Fruit fly (Drosophila melanogaster) whole organism, prepupa: Measurements from ENCODE around the gene CG5902.
A peak's percentile ranks its signal among the peaks of the same experiment; 100 is the strongest.

Source experiments
- CG10631 ChIP-seq: fragments of 200-800 bp; sonication (Bioruptor generic); optimal IDR thresholded peaks from 2 replicates; lab custom pipeline; 2016; ENCODE audit warnings: missing biosample characterization, missing genetic modification characterization
- CG10669 ChIP-seq: fragments of 200-800 bp; sonication (Bioruptor generic); optimal IDR thresholded peaks from 3 replicates; lab custom pipeline; 2018; ENCODE audit warnings: missing biosample characterization, mild to moderate bottlenecking, missing genetic modification characterization, moderate library complexity
- CG11294 ChIP-seq: fragments of 200-800 bp; sonication (Bioruptor generic); IDR thresholded peaks from 2 replicates; pipeline ENCODE4 v1.3.6; 2022; ENCODE audit warnings: missing biosample characterization, missing genetic modification characterization
- CG11762 ChIP-seq: fragments of 200-800 bp; sonication (Bioruptor generic); optimal IDR thresholded peaks from 3 replicates; lab custom pipeline; 2016; ENCODE audit warnings: missing biosample characterization, missing genetic modification characterization; ENCODE audit not compliant: insufficient read depth
- CG11902 ChIP-seq: fragments of 200-800 bp; sonication (Bioruptor generic); optimal IDR thresholded peaks from 3 replicates; lab custom pipeline; 2016; ENCODE audit warnings: missing biosample characterization, missing genetic modification characterization
- CG15336 ChIP-seq: fragments of 200-800 bp; sonication (Bioruptor generic); IDR thresholded peaks from 2 replicates; pipeline ENCODE4 v1.3.6; 2022; ENCODE audit warnings: missing biosample characterization, missing genetic modification characterization
- CG1621 ChIP-seq: fragments of 200-800 bp; sonication (Bioruptor generic); optimal IDR thresholded peaks from 3 replicates; lab custom pipeline; 2018; ENCODE audit warnings: missing biosample characterization, mild to moderate bottlenecking, missing genetic modification characterization
- CG16779 ChIP-seq: fragments of 200-800 bp; sonication (Bioruptor generic); optimal IDR thresholded peaks from 3 replicates; lab custom pipeline; 2017; ENCODE audit warnings: missing biosample characterization, mild to moderate bottlenecking, missing genetic modification characterization
- CG3032 ChIP-seq: fragments of 200-800 bp; optimal IDR thresholded peaks from 2 replicates; lab custom pipeline; 2019; ENCODE audit warnings: missing biosample characterization, mild to moderate bottlenecking, missing genetic modification characterization, moderate library complexity
- CG31627 ChIP-seq: fragments of 200-800 bp; sonication (Bioruptor generic); optimal IDR thresholded peaks from 3 replicates; lab custom pipeline; 2016; ENCODE audit warnings: missing biosample characterization, missing genetic modification characterization
- CG32006 ChIP-seq: fragments of 200-800 bp; sonication (Bioruptor generic); optimal IDR thresholded peaks from 3 replicates; lab custom pipeline; 2017; ENCODE audit warnings: missing biosample characterization, mild to moderate bottlenecking, missing genetic modification characterization
- CG3919 ChIP-seq: fragments of 200-800 bp; sonication (Bioruptor generic); optimal IDR thresholded peaks from 3 replicates; lab custom pipeline; 2016; ENCODE audit warnings: missing biosample characterization, missing genetic modification characterization
- CG4318 ChIP-seq: fragments of 200-800 bp; sonication (Bioruptor generic); optimal IDR thresholded peaks from 3 replicates; lab custom pipeline; 2017; ENCODE audit warnings: missing biosample characterization, mild to moderate bottlenecking, missing genetic modification characterization
- CG6163 ChIP-seq: fragments of 200-800 bp; sonication (Bioruptor generic); IDR thresholded peaks from 3 replicates; pipeline ENCODE4 v1.3.6; 2022; ENCODE audit warnings: missing biosample characterization, missing genetic modification characterization
- CG6276 ChIP-seq: fragments of 200-800 bp; sonication (Bioruptor generic); optimal IDR thresholded peaks from 2 replicates; lab custom pipeline; 2017; ENCODE audit warnings: missing biosample characterization, mild to moderate bottlenecking, missing genetic modification characterization
- CG6792 ChIP-seq: fragments of 200-800 bp; sonication (Bioruptor generic); optimal IDR thresholded peaks from 3 replicates; lab custom pipeline; 2016; ENCODE audit warnings: missing biosample characterization, missing genetic modification characterization
- CG6808 ChIP-seq: fragments of 200-800 bp; sonication (Bioruptor generic); optimal IDR thresholded peaks from 3 replicates; lab custom pipeline; 2017; ENCODE audit warnings: missing biosample characterization, missing genetic modification characterization, mild to moderate bottlenecking, moderate library complexity, missing genetic modification reagents
- CG7368 ChIP-seq: fragments of 200-800 bp; sonication (Bioruptor generic); optimal IDR thresholded peaks from 3 replicates; lab custom pipeline; 2016; ENCODE audit warnings: missing biosample characterization, missing genetic modification characterization
- CG8119 ChIP-seq: fragments of 200-800 bp; sonication (Bioruptor generic); IDR thresholded peaks from 3 replicates; pipeline ENCODE4 v1.3.6; 2022; ENCODE audit warnings: missing biosample characterization, missing genetic modification characterization
- CG8319 ChIP-seq: fragments of 200-800 bp; sonication (Bioruptor generic); optimal IDR thresholded peaks from 3 replicates; lab custom pipeline; 2016; ENCODE audit warnings: missing biosample characterization, missing genetic modification characterization
- CG8632 ChIP-seq: fragments of 200-800 bp; sonication (Bioruptor generic); optimal IDR thresholded peaks from 3 replicates; lab custom pipeline; 2016; ENCODE audit warnings: missing biosample characterization, missing genetic modification characterization
- CG9139 ChIP-seq: fragments of 200-800 bp; sonication (Bioruptor generic); optimal IDR thresholded peaks from 3 replicates; lab custom pipeline; 2017; ENCODE audit warnings: missing biosample characterization, mild to moderate bottlenecking, missing genetic modification characterization
- Eip75B ChIP-seq: fragments of 200-800 bp; sonication (Bioruptor generic); optimal IDR thresholded peaks from 3 replicates; lab custom pipeline; 2016; ENCODE audit warnings: missing biosample characterization, missing genetic modification characterization
- Eip78C ChIP-seq: fragments of 200-800 bp; sonication (Bioruptor generic); peaks from one replicate; lab custom pipeline; 2016; ENCODE audit warnings: missing biosample characterization, missing genetic modification characterization
- Eip93F ChIP-seq: fragments of 200-800 bp; sonication (Bioruptor generic); optimal IDR thresholded peaks from 2 replicates; lab custom pipeline; 2016; ENCODE audit warnings: missing biosample characterization, mild to moderate bottlenecking, missing genetic modification characterization
- Ets96B ChIP-seq: fragments of 200-800 bp; optimal IDR thresholded peaks from 2 replicates; lab custom pipeline; 2019; ENCODE audit warnings: missing biosample characterization, mild to moderate bottlenecking, missing genetic modification characterization, moderate library complexity
- Gug ChIP-seq: fragments of 200-800 bp; sonication (Bioruptor generic); IDR thresholded peaks from 2 replicates; pipeline ENCODE4 v1.3.6; 2022; ENCODE audit warnings: missing biosample characterization, missing genetic modification characterization
- Hr38 ChIP-seq: sonication (Bioruptor generic); optimal IDR thresholded peaks from 2 replicates; lab custom pipeline; 2016; ENCODE audit warnings: missing biosample characterization, missing genetic modification characterization
- Hr39 ChIP-seq: fragments of 200-800 bp; sonication (Bioruptor generic); optimal IDR thresholded peaks from 2 replicates; lab custom pipeline; 2016; ENCODE audit warnings: missing biosample characterization, missing genetic modification characterization
- Hr4 ChIP-seq: fragments of 200-800 bp; sonication (Bioruptor generic); optimal IDR thresholded peaks from 3 replicates; lab custom pipeline; 2016; ENCODE audit warnings: missing biosample characterization, missing genetic modification characterization
- Lpt ChIP-seq: fragments of 200-800 bp; sonication (Bioruptor generic); optimal IDR thresholded peaks from 3 replicates; lab custom pipeline; 2016; ENCODE audit warnings: missing biosample characterization, missing genetic modification characterization
- Met ChIP-seq: fragments of 200-800 bp; sonication (Bioruptor generic); optimal IDR thresholded peaks from 3 replicates; lab custom pipeline; 2016; ENCODE audit warnings: missing biosample characterization, missing genetic modification characterization
- OdsH ChIP-seq: fragments of 200-800 bp; sonication (Bioruptor generic); optimal IDR thresholded peaks from 3 replicates; lab custom pipeline; 2016; ENCODE audit warnings: missing biosample characterization, missing genetic modification characterization
- Smox ChIP-seq: fragments of 200-800 bp; sonication (Bioruptor generic); optimal IDR thresholded peaks from 3 replicates; lab custom pipeline; 2016; ENCODE audit warnings: missing biosample characterization, missing genetic modification characterization
- Sox14 ChIP-seq: fragments of 200-800 bp; sonication (Bioruptor generic); optimal IDR thresholded peaks from 3 replicates; lab custom pipeline; 2016; ENCODE audit warnings: missing biosample characterization, missing genetic modification characterization
- achi ChIP-seq: fragments of 200-800 bp; sonication (Bioruptor generic); optimal IDR thresholded peaks from 3 replicates; lab custom pipeline; 2016; ENCODE audit warnings: missing biosample characterization, missing genetic modification characterization
- acj6 ChIP-seq: fragments of 200-800 bp; sonication (Bioruptor generic); optimal IDR thresholded peaks from 3 replicates; lab custom pipeline; 2016; ENCODE audit warnings: missing biosample characterization, missing genetic modification characterization
- cyc ChIP-seq: fragments of 200-800 bp; sonication (Bioruptor generic); optimal IDR thresholded peaks from 3 replicates; lab custom pipeline; 2016; ENCODE audit warnings: missing biosample characterization, missing genetic modification characterization
- dac ChIP-seq: fragments of 200-800 bp; sonication (Bioruptor generic); optimal IDR thresholded peaks from 2 replicates; lab custom pipeline; 2017; ENCODE audit warnings: missing biosample characterization, mild to moderate bottlenecking, missing genetic modification characterization
- dsx ChIP-seq: fragments of 200-800 bp; optimal IDR thresholded peaks from 3 replicates; lab custom pipeline; 2019; ENCODE audit warnings: missing biosample characterization, mild to moderate bottlenecking, missing genetic modification characterization, moderate library complexity; ENCODE audit not compliant: poor library complexity, severe bottlenecking
- eg ChIP-seq: fragments of 200-800 bp; sonication (Bioruptor generic); IDR thresholded peaks from 3 replicates; pipeline ENCODE4 v1.3.6; 2022; ENCODE audit warnings: missing biosample characterization, missing genetic modification characterization
- esn ChIP-seq: fragments of 200-800 bp; sonication (Bioruptor generic); optimal IDR thresholded peaks from 2 replicates; lab custom pipeline; 2016; ENCODE audit warnings: missing biosample characterization, mild to moderate bottlenecking, missing genetic modification characterization, moderate library complexity
- fd85E ChIP-seq: fragments of 200-800 bp; sonication (Bioruptor generic); optimal IDR thresholded peaks from 3 replicates; lab custom pipeline; 2016; ENCODE audit warnings: missing biosample characterization, missing genetic modification characterization
- fkh ChIP-seq: fragments of 200-800 bp; sonication (Bioruptor generic); optimal IDR thresholded peaks from 3 replicates; lab custom pipeline; 2017; ENCODE audit warnings: missing biosample characterization, mild to moderate bottlenecking, missing genetic modification characterization, moderate library complexity
- lz ChIP-seq: fragments of 200-800 bp; sonication (Bioruptor generic); optimal IDR thresholded peaks from 3 replicates; lab custom pipeline; 2016; ENCODE audit warnings: missing biosample characterization, missing genetic modification characterization
- net ChIP-seq: fragments of 200-800 bp; sonication (Bioruptor generic); optimal IDR thresholded peaks from 3 replicates; lab custom pipeline; 2016; ENCODE audit warnings: missing biosample characterization, missing genetic modification characterization
- pdm3 ChIP-seq: fragments of 200-800 bp; sonication (Bioruptor generic); optimal IDR thresholded peaks from 3 replicates; lab custom pipeline; 2016; ENCODE audit warnings: missing biosample characterization, missing genetic modification characterization
- spab ChIP-seq: fragments of 200-800 bp; sonication (Bioruptor generic); optimal IDR thresholded peaks from 2 replicates; lab custom pipeline; 2017; ENCODE audit warnings: missing biosample characterization, mild to moderate bottlenecking, missing genetic modification characterization, missing genetic modification reagents
- svp ChIP-seq: fragments of 200-800 bp; sonication (Bioruptor generic); peaks from one replicate; lab custom pipeline; 2016; ENCODE audit warnings: missing biosample characterization, missing genetic modification characterization
- topi ChIP-seq: fragments of 200-800 bp; sonication (Bioruptor generic); optimal IDR thresholded peaks from 3 replicates; lab custom pipeline; 2016; ENCODE audit warnings: missing biosample characterization, missing genetic modification characterization
- vri ChIP-seq: fragments of 200-800 bp; sonication (Bioruptor generic); optimal IDR thresholded peaks from 3 replicates; lab custom pipeline; 2016; ENCODE audit warnings: missing biosample characterization, mild to moderate bottlenecking, missing genetic modification characterization

CG5902 gene

DNA sequence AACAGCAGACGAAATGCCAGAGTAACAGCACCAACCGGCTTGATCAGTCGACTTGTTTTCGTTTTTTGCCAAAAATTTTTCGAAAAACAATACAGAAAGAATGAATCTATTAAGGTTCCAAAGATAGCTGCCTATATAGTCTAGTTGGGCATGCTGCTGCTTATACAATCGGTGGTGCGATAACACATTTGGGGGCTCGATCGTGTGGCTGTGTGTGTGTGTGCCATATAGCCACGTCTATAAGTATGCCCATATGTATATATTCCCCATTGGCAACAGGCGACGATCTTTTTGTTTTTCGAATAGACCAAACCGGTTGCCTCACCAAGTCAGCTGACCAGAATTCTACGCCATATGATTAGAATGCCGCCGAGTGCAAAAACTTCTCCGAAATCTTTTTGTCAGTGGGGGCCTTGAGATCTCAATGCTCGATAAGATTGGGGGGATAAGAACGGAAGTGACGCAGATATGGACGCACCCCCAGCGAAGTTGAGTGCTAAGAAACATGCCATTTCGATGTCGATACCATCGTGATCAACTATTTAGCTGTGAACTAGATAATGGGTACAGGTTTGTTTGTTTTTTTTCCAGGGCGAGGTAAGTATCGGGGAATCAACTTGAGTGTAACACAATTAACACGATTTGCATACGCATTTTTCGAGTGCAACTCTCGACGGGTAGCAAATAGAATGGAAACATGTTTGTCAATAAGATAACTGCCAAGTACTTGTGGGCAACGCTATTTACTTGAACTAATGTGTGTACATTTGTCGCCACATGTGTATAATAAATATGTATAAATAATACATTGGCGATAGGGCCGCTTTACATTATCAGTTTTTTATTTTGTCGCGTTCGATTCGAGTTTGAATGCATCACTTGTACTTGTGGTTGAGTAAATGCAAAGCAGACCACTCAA is 46.3 kb upstream of the CG5902 start:
- no peak for TF ChIP-seq topi
- no peak for TF ChIP-seq Hr39 (GFP tag; lab: Kevin White, UChicago)
- TF ChIP-seq Eip78C (GFP tag; lab: Kevin White, UChicago), result peak; percentile 61
- 0 out of 3 replicates have a peak, but pooled peaks have one; percentile 7 for TF ChIP-seq CG6163 (GFP tag; lab: Robert Waterston, UW)
- TF ChIP-seq CG11294, result no peak
- no peak for TF ChIP-seq pdm3 (GFP tag; lab: Kevin White, UChicago)
- no peak for TF ChIP-seq CG1621 (tag; lab: Kevin White, UChicago)
- TF ChIP-seq Lpt (GFP tag; lab: Kevin White, UChicago), result no peak
- TF ChIP-seq CG8319 (GFP tag; lab: Kevin White, UChicago), result no peak
- TF ChIP-seq CG9139, result no peak
- TF ChIP-seq CG16779 (tag; lab: Kevin White, UChicago), result peak; percentile 40
- no peak for TF ChIP-seq svp (GFP tag; lab: Kevin White, UChicago)
- no peak for TF ChIP-seq CG11902 (GFP tag; lab: Kevin White, UChicago)
- TF ChIP-seq spab (GFP tag; lab: Kevin White, UChicago), result no peak
- no peak for TF ChIP-seq CG11762 (GFP tag; lab: Kevin White, UChicago)
- no peak for TF ChIP-seq Ets96B (tag; lab: Kevin White, UChicago)
- TF ChIP-seq dac (GFP tag; lab: Kevin White, UChicago), result no peak
- no peak for TF ChIP-seq esn (GFP tag; lab: Kevin White, UChicago)
- peak; percentile 45; the same call in 1 of the 3 replicates for TF ChIP-seq CG8119 (GFP tag; lab: Robert Waterston, UW)
- TF ChIP-seq CG6792 (GFP tag; lab: Kevin White, UChicago), result no peak
- no peak for TF ChIP-seq CG3919
- no peak for TF ChIP-seq Gug (GFP tag; lab: Robert Waterston, UW)
- TF ChIP-seq achi (GFP tag; lab: Kevin White, UChicago), result no peak
- peak; percentile 6 for TF ChIP-seq acj6
- TF ChIP-seq Sox14 (GFP tag; lab: Kevin White, UChicago), result no peak
- peak; percentile 3 for TF ChIP-seq CG6276 (GFP tag; lab: Kevin White, UChicago)
- TF ChIP-seq fd85E, result no peak
- no peak for TF ChIP-seq CG4318 (GFP tag; lab: Kevin White, UChicago)
- no peak for TF ChIP-seq Eip93F (GFP tag; lab: Kevin White, UChicago)
- no peak for TF ChIP-seq Smox
- TF ChIP-seq lz, result no peak
- no peak for TF ChIP-seq cyc
- TF ChIP-seq CG15336, result peak; percentile 43; the same call in 1 of the 2 replicates
- no peak for TF ChIP-seq Met (GFP tag; lab: Kevin White, UChicago)
- TF ChIP-seq fkh, result peak; percentile 96
- no peak for TF ChIP-seq Hr4 (GFP tag; lab: Kevin White, UChicago)
- peak; percentile 17 for TF ChIP-seq OdsH (GFP tag; lab: Kevin White, UChicago)
- no peak for TF ChIP-seq CG8632 (GFP tag; lab: Kevin White, UChicago)
- peak; percentile 38 for TF ChIP-seq CG32006 (GFP tag; lab: Kevin White, UChicago)
- peak; percentile 49; the same call in 2 of the 3 replicates for TF ChIP-seq eg (GFP tag; lab: Robert Waterston, UW)
- peak; percentile 4 for TF ChIP-seq net (GFP tag; lab: Kevin White, UChicago)
- TF ChIP-seq CG6808 (GFP tag; lab: Kevin White, UChicago), result no peak
- no peak for TF ChIP-seq CG7368
- TF ChIP-seq CG3032 (tag; lab: Kevin White, UChicago), result no peak
- no peak for TF ChIP-seq Eip75B
- TF ChIP-seq CG10631 (GFP tag; lab: Kevin White, UChicago), result no peak
- no peak for TF ChIP-seq CG31627
- TF ChIP-seq Hr38 (GFP tag; lab: Kevin White, UChicago), result peak; percentile 35
- TF ChIP-seq dsx (GFP tag; lab: Kevin White, UChicago), result no peak
- peak; percentile 4 for TF ChIP-seq CG10669
- no peak for TF ChIP-seq vri (GFP tag; lab: Kevin White, UChicago)
